Fruit fly (Drosophila melanogaster): Measurements from ENCODE around the gene CG1824.

DNA sequence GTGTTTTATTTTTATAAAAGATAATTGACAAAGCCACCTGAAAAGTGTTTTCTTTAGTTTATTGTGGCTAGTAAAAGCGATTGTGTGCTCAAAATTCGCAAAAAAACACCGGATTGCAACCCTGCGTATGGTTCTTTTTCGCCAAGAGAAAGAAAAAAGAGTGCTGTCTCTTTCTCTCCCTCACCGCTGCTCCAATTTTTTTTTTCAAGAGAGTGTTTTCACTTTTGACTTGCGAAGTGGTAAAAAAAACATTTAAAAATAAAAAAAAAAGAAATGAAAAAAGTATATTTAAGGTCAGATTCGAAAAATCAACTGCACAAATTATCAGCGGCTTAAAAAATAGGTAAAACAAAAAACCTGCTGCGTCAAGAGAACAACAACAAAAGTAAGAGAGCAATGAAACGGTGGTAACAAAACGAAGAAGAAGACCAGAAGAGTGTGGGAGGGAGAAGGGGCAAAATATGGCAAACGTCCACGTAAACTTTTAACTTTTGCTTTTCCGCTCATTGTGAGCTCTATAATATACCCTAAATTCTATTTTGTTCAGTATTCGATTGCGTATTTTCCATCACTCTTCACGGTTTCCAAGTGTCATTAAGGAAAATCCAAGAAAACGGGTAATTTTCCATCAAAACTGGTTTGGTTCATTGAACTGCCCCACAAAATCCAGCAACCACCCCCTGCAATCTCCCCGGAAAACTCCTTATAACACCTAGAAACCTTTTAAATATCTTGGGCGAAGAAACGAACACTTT, 1.1 kb upstream of the CG1824 start:
- TF ChIP-seq Dif (GFP tag; optimal IDR thresholded peaks at IDR 0.05; ENCODE audit: partially characterized antibody) (no peak), h (GFP tag; optimal IDR thresholded peaks at IDR 0.05) (peak; percentile 12), Hr83 (GFP tag; optimal IDR thresholded peaks at IDR 0.05; ENCODE audit: poor library complexity, severe bottlenecking) (no peak)

Measured in whole organism, wandering third instar larva.